Worm (Caenorhabditis elegans): Measurements from ENCODE around the gene oac-58.

- TF ChIP-seq hlh-30 (tag; optimal IDR thresholded peaks at IDR 0.05; ENCODE audit: insufficient read depth) (no peak), ceh-14 (tag; optimal IDR thresholded peaks at IDR 0.05) (no peak), ceh-31 (tag; optimal IDR thresholded peaks at IDR 0.05) (no peak), elt-2 (tag; optimal IDR thresholded peaks at IDR 0.05) (no peak), hlh-15 (tag; optimal IDR thresholded peaks at IDR 0.05) (no peak), sox-4 (tag; optimal IDR thresholded peaks at IDR 0.05) (no peak), tbx-2 (tag; optimal IDR thresholded peaks at IDR 0.05) (no peak), ama-1 (optimal IDR thresholded peaks at IDR 0.05) (no peak), pha-4 (tag; optimal IDR thresholded peaks at IDR 0.05) (no peak), ahr-1 (tag; optimal IDR thresholded peaks at IDR 0.05) (no peak), dve-1 (tag; optimal IDR thresholded peaks at IDR 0.05) (no peak), fkh-10 (GFP tag; optimal IDR thresholded peaks at IDR 0.05) (no peak), sdc-2 (tag; optimal IDR thresholded peaks at IDR 0.05) (no peak), pqm-1 (tag; optimal IDR thresholded peaks at IDR 0.05) (no peak)
Measured at ce11 chrIV:12301161-12301560, 10.3 kb downstream of the oac-58 start, which contains the start of gene oac-59.
